Fruit fly (Drosophila melanogaster) whole organism, wandering third instar larva: ENCODE data around the gene ea.

Experiments
- Dfd ChIP-seq: fragments of >200 bp; optimal IDR thresholded peaks from 2 replicates; lab custom pipeline; 2017; ENCODE audit warnings: missing biosample characterization, missing genetic modification characterization
- GATAd ChIP-seq: sonication (Bioruptor generic); optimal IDR thresholded peaks from 2 replicates; lab custom pipeline; 2016; ENCODE audit warnings: missing biosample characterization, missing genetic modification characterization
- Hr78 ChIP-seq: fragments of >200 bp; optimal IDR thresholded peaks from 2 replicates; lab custom pipeline; 2017; ENCODE audit warnings: missing biosample characterization, missing genetic modification characterization
- OdsH ChIP-seq: fragments of 200-800 bp; sonication (Bioruptor generic); optimal IDR thresholded peaks from 2 replicates; lab custom pipeline; 2016; ENCODE audit warnings: missing biosample characterization, mild to moderate bottlenecking, missing genetic modification characterization
- Sp1 ChIP-seq: fragments of 200-800 bp; sonication (Bioruptor generic); optimal IDR thresholded peaks from 3 replicates; lab custom pipeline; 2019; ENCODE audit warnings: missing biosample characterization, mild to moderate bottlenecking, missing genetic modification characterization, moderate library complexity
- Vsx2 ChIP-seq: fragments of 200-300, 225-300 bp; sonication (Bioruptor generic); optimal IDR thresholded peaks from 2 replicates; lab custom pipeline; 2018; ENCODE audit warnings: missing biosample characterization, missing genetic modification characterization; ENCODE audit not compliant: partially characterized antibody
- br ChIP-seq: fragments of 200-800 bp; sonication (Bioruptor generic); optimal IDR thresholded peaks from 2 replicates; lab custom pipeline; 2016; ENCODE audit warnings: missing biosample characterization, missing genetic modification characterization
- dmrt93B ChIP-seq: fragments of 200-800 bp; sonication (Bioruptor generic); optimal IDR thresholded peaks from 2 replicates; lab custom pipeline; 2018; ENCODE audit warnings: missing biosample characterization, mild to moderate bottlenecking, missing genetic modification characterization
- h ChIP-seq: fragments of 200-800 bp; sonication (Bioruptor generic); optimal IDR thresholded peaks from 3 replicates; lab custom pipeline; 2016; ENCODE audit warnings: missing biosample characterization, mild to moderate bottlenecking, missing genetic modification characterization
- psq ChIP-seq: fragments of 200-800 bp; sonication (Bioruptor generic); optimal IDR thresholded peaks from 3 replicates; lab custom pipeline; 2017; ENCODE audit warnings: missing biosample characterization, mild to moderate bottlenecking, missing genetic modification characterization, moderate library complexity
- usp ChIP-seq: fragments of >200 bp; optimal IDR thresholded peaks from 2 replicates; lab custom pipeline; 2017; ENCODE audit warnings: missing biosample characterization, missing genetic modification characterization

DNA sequence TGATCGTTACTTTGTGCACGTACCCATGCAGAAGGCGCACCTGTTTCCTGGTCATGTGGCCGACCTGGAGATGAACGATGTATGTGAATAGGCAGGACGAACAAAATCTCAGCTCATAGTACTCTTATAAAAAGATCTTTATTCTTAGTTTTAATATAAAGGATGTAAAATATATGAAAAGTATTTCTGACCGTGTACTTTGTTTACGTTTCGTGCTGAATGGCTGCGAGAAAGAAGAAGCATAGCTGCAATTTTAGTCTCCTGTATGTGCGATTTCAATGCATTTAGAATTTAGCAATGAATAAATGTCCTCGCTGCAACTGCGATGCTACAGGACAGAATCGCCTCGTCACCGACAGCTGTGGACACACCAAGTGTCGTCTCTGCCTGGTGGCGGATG, 19.3 kb downstream of the ea start, which contains the start of the genes CG42726 and CG42727:
- TF ChIP-seq Sp1 (GFP tag; lab: Kevin White, UChicago) = peak; percentile 28
- TF ChIP-seq OdsH (GFP tag; lab: Kevin White, UChicago) = peak; percentile 18
- TF ChIP-seq usp (GFP tag; lab: Kevin White, UChicago) = no peak
- no peak for TF ChIP-seq Hr78 (GFP tag; lab: Kevin White, UChicago)
- no peak for TF ChIP-seq Vsx2
- no peak for TF ChIP-seq psq (GFP tag; lab: Kevin White, UChicago)
- peak; percentile 43 for TF ChIP-seq h (GFP tag; lab: Kevin White, UChicago)
- TF ChIP-seq dmrt93B (GFP tag; lab: Kevin White, UChicago) = no peak
- peak; percentile 45 for TF ChIP-seq br
- no peak for TF ChIP-seq GATAd (GFP tag; lab: Kevin White, UChicago)
- no peak for TF ChIP-seq Dfd (GFP tag; lab: Kevin White, UChicago)
